Fruit fly (Drosophila melanogaster): ENCODE data around the gene FucTD.

The FucTD gene

DNA sequence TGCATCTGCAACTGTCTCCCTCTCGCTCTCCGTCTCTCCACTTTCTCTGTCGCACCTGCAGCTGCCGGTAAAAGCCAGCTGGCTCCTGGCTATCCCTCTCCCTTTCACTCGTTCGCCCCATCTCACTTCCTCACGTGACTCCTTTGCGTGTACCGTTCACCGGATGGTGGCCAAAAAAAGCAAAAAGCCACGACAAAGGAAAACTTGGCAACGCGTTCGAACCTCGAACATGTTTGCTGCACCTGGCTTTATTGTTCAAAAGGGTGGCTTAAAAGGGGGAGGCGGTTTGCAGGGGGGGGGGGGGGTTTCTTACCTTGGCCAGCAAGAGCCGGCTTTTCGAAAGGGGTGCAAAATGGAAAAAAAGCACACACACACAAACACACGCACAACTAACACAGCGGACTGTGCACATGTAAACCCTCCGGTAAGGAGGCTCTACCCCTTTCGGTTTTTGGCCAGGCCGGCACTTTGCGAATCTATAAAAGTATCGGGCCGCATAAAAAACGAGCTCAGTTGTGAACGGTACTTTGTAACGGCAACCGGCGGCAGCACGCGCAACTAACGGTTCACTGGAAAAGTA is 45.8 kb upstream of the FucTD start, which contains the start of gene ru:
Gene ru (plus strand): TSS at position 530 of the 580 bp plus-strand sequence.
- no peak for TF ChIP-seq tai (GFP tag; optimal IDR thresholded peaks at IDR 0.05)
- no peak for TF ChIP-seq CG9705 (GFP tag; optimal IDR thresholded peaks at IDR 0.05)

dm6 chr3L:1370939-1371338 is 45.1 kb upstream of the FucTD start:
- no peak for TF ChIP-seq Dif (GFP tag; optimal IDR thresholded peaks at IDR 0.05; ENCODE audit: partially characterized antibody)
- TF ChIP-seq foxo (GFP tag; optimal IDR thresholded peaks at IDR 0.05) = peak in 1 of 2 experiments; percentile 21
- TF ChIP-seq Sp1 (GFP tag; optimal IDR thresholded peaks at IDR 0.05) = no peak
- no peak for TF ChIP-seq usp (GFP tag; optimal IDR thresholded peaks at IDR 0.05)
- TF ChIP-seq Jra (GFP tag; optimal IDR thresholded peaks at IDR 0.05) = no peak
- TF ChIP-seq Hr83 (GFP tag; optimal IDR thresholded peaks at IDR 0.05; ENCODE audit: poor library complexity, severe bottlenecking) = no peak
- peak; percentile 10 for TF ChIP-seq rgr (GFP tag; optimal IDR thresholded peaks at IDR 0.05)
- TF ChIP-seq CG9705 (GFP tag; optimal IDR thresholded peaks at IDR 0.05) = no peak
- TF ChIP-seq fru (GFP tag; optimal IDR thresholded peaks at IDR 0.05) = peak; percentile 11
- TF ChIP-seq h (GFP tag; optimal IDR thresholded peaks at IDR 0.05) = peak; percentile 13
- no peak for TF ChIP-seq Dfd (GFP tag; optimal IDR thresholded peaks at IDR 0.05)
- no peak for TF ChIP-seq Mio (GFP tag; optimal IDR thresholded peaks at IDR 0.05)
- TF ChIP-seq ey (GFP tag; optimal IDR thresholded peaks at IDR 0.05) = peak; percentile 14
- TF ChIP-seq Myc (optimal IDR thresholded peaks at IDR 0.05) = no peak
- TF ChIP-seq CrebA (GFP tag; optimal IDR thresholded peaks at IDR 0.05; ENCODE audit: borderline replicate concordance) = no peak
- TF ChIP-seq sv (GFP tag; optimal IDR thresholded peaks at IDR 0.05) = peak; percentile 1
- no peak for TF ChIP-seq GATAd (GFP tag; optimal IDR thresholded peaks at IDR 0.05)

dm6 chr3L:1374438-1375133 is 41.4 kb upstream of the FucTD start:
- TF ChIP-seq usp (GFP tag; optimal IDR thresholded peaks at IDR 0.05) (no peak), CG9705 (GFP tag; optimal IDR thresholded peaks at IDR 0.05) (no peak), dl (GFP tag; optimal IDR thresholded peaks at IDR 0.05; ENCODE audit: insufficient read depth in 1 of 2, partially characterized antibody in 2 of 2) (no peak), psq (GFP tag; optimal IDR thresholded peaks at IDR 0.05) (peak; percentile 80), br (GFP tag; optimal IDR thresholded peaks at IDR 0.05) (no peak), jim (GFP tag; optimal IDR thresholded peaks at IDR 0.05) (no peak), OdsH (GFP tag; optimal IDR thresholded peaks at IDR 0.05) (peak; percentile 63), foxo (GFP tag; optimal IDR thresholded peaks at IDR 0.05) (peak in 1 of 2 experiments; percentile 55), Myc (optimal IDR thresholded peaks at IDR 0.05) (no peak), Hr83 (GFP tag; optimal IDR thresholded peaks at IDR 0.05; ENCODE audit: poor library complexity, severe bottlenecking) (no peak), Jra (GFP tag; optimal IDR thresholded peaks at IDR 0.05) (no peak), sv (GFP tag; optimal IDR thresholded peaks at IDR 0.05) (no peak), fru (GFP tag; optimal IDR thresholded peaks at IDR 0.05) (peak; percentile 37), tai (GFP tag; optimal IDR thresholded peaks at IDR 0.05) (no peak), GATAd (GFP tag; optimal IDR thresholded peaks at IDR 0.05) (no peak), Sp1 (GFP tag; optimal IDR thresholded peaks at IDR 0.05) (peak; percentile 47), h (GFP tag; optimal IDR thresholded peaks at IDR 0.05) (peak; percentile 70), Mio (GFP tag; optimal IDR thresholded peaks at IDR 0.05) (no peak), N (GFP tag; optimal IDR thresholded peaks at IDR 0.05) (no peak), Abd-B (GFP tag; optimal IDR thresholded peaks at IDR 0.05) (no peak), Hnf4 (GFP tag; optimal IDR thresholded peaks at IDR 0.05) (peak; percentile 5), dsf (GFP tag; optimal IDR thresholded peaks at IDR 0.05; ENCODE audit: borderline replicate concordance) (no peak), brk (GFP tag; optimal IDR thresholded peaks at IDR 0.05) (no peak), rgr (GFP tag; optimal IDR thresholded peaks at IDR 0.05) (peak; percentile 58), Dif (GFP tag; optimal IDR thresholded peaks at IDR 0.05; ENCODE audit: partially characterized antibody) (no peak), Dfd (GFP tag; optimal IDR thresholded peaks at IDR 0.05) (no peak), woc (GFP tag; optimal IDR thresholded peaks at IDR 0.05) (peak; percentile 19), pan (optimal IDR thresholded peaks at IDR 0.05) (no peak), dmrt93B (GFP tag; optimal IDR thresholded peaks at IDR 0.05) (no peak), CG32264 (GFP tag; optimal IDR thresholded peaks at IDR 0.05) (no peak), CrebA (GFP tag; optimal IDR thresholded peaks at IDR 0.05; ENCODE audit: borderline replicate concordance) (no peak), ey (GFP tag; optimal IDR thresholded peaks at IDR 0.05) (peak; percentile 42), lola (GFP tag; optimal IDR thresholded peaks at IDR 0.05) (no peak), Rel (GFP tag; optimal IDR thresholded peaks at IDR 0.05) (no peak), Rel (tag; optimal IDR thresholded peaks at IDR 0.05) (no peak), Hr78 (GFP tag; optimal IDR thresholded peaks at IDR 0.05) (no peak), Vsx2 (GFP tag; optimal IDR thresholded peaks at IDR 0.05; ENCODE audit: partially characterized antibody) (no peak), sage (GFP tag; optimal IDR thresholded peaks at IDR 0.05) (no peak), HLH106 (tag; optimal IDR thresholded peaks at IDR 0.05) (peak; percentile 68)
